Worm (Caenorhabditis elegans) whole organism, L4 larva: ENCODE results near the gene mig-21.

Experiments used
- F44E2.7 ChIP-seq: fragments of 200-800 bp; sonication (Bioruptor generic); IDR thresholded peaks from 2 replicates; pipeline ENCODE4 v2.1.2; 2022; ENCODE audit warnings: missing genetic modification characterization, missing compliant biosample characterization
- T26A8.4 ChIP-seq: fragments of 200-800 bp; sonication (Bioruptor generic); IDR thresholded peaks from 2 replicates; pipeline ENCODE4 v1.3.6; 2022; ENCODE audit warnings: missing genetic modification characterization, missing compliant biosample characterization
- Y48G9A.11 ChIP-seq: fragments of 200-800 bp; sonication (Bioruptor generic); IDR thresholded peaks from 2 replicates; pipeline ENCODE4 v1.3.6; 2022; ENCODE audit warnings: missing genetic modification reagents, missing genetic modification characterization, missing compliant biosample characterization
- Y75B8A.6 ChIP-seq: fragments of 200-800 bp; sonication (Bioruptor generic); IDR thresholded peaks from 2 replicates; pipeline ENCODE4 v1.3.6; 2022; ENCODE audit warnings: missing genetic modification reagents, missing genetic modification characterization, missing compliant biosample characterization
- aha-1 ChIP-seq: fragments of 150-350 bp; peaks from one replicate; lab custom pipeline; 2014; ENCODE audit warnings: missing biosample characterization, missing genetic modification characterization
- dmd-8 ChIP-seq: fragments of 200-800 bp; sonication (Bioruptor generic); IDR thresholded peaks from 2 replicates; pipeline ENCODE4 v1.3.6; 2022; ENCODE audit warnings: missing genetic modification characterization, missing compliant biosample characterization
- dve-1 ChIP-seq: sonication (generic microtip); optimal IDR thresholded peaks from 2 replicates; lab custom pipeline; 2017; ENCODE audit warnings: antibody characterized with exemption, mild to moderate bottlenecking, missing genetic modification characterization, missing compliant biosample characterization; ENCODE audit not compliant: insufficient read depth
- egl-43 ChIP-seq: fragments of 200-800 bp; sonication (Bioruptor generic); IDR thresholded peaks from 2 replicates; pipeline ENCODE4 v1.3.6; 2022; ENCODE audit warnings: missing genetic modification reagents, missing genetic modification characterization, missing compliant biosample characterization
- fos-1 ChIP-seq: fragments of 150-350 bp; optimal IDR thresholded peaks from 2 replicates; lab custom pipeline; 2014; ENCODE audit warnings: missing biosample characterization, missing genetic modification characterization
- hlh-11 ChIP-seq: fragments of 200-800 bp; sonication (Bioruptor generic); optimal IDR thresholded peaks from 2 replicates; lab custom pipeline; 2018; ENCODE audit warnings: mild to moderate bottlenecking, missing genetic modification characterization, missing compliant biosample characterization
- hmg-1.1 ChIP-seq: fragments of 200-800 bp; sonication (Bioruptor generic); IDR thresholded peaks from 2 replicates; pipeline ENCODE4 v1.3.6; 2022; ENCODE audit warnings: missing genetic modification reagents, missing genetic modification characterization, missing compliant biosample characterization
- lim-7 ChIP-seq: fragments of 200-800 bp; sonication (Bioruptor generic); IDR thresholded peaks from 2 replicates; pipeline ENCODE4 v1.3.6; 2022; ENCODE audit warnings: missing genetic modification characterization, missing compliant biosample characterization
- lin-38 ChIP-seq: fragments of 200-800 bp; sonication (Bioruptor generic); IDR thresholded peaks from 2 replicates; pipeline ENCODE4 v1.3.6; 2022; ENCODE audit warnings: missing genetic modification reagents, missing genetic modification characterization, missing compliant biosample characterization
- lin-39 ChIP-seq: fragments of 150-350 bp; optimal IDR thresholded peaks from 2 replicates; lab custom pipeline; 2014; ENCODE audit warnings: missing biosample characterization, missing genetic modification reagents, missing genetic modification characterization
- lir-3 ChIP-seq: sonication (generic microtip); optimal IDR thresholded peaks from 2 replicates; lab custom pipeline; 2016; ENCODE audit warnings: mild to moderate bottlenecking, missing genetic modification characterization, missing compliant biosample characterization
- madf-5 ChIP-seq, 2 experiments: fragments of 200-800 bp; sonication (Bioruptor generic); IDR thresholded peaks; 2 replicates each; pipeline ENCODE4 v1.3.6; 2022; ENCODE audit warnings: missing compliant biosample characterization in 2 of 2, missing genetic modification characterization in 2 of 2
- mdt-29 ChIP-seq: fragments of 200-800 bp; sonication (Bioruptor generic); IDR thresholded peaks from 2 replicates; pipeline ENCODE4 v1.3.6; 2022; ENCODE audit warnings: missing genetic modification reagents, missing genetic modification characterization, missing compliant biosample characterization
- mep-1 ChIP-seq: fragments of 150-350 bp; sonication (generic microtip); optimal IDR thresholded peaks from 3 replicates; lab custom pipeline; 2014; ENCODE audit warnings: missing biosample characterization, missing genetic modification characterization
- nhr-11 ChIP-seq: fragments of 150-350 bp; optimal IDR thresholded peaks from 2 replicates; lab custom pipeline; 2014; ENCODE audit warnings: missing biosample characterization, missing genetic modification characterization
- nhr-41 ChIP-seq: fragments of 200-800 bp; sonication (Bioruptor generic); IDR thresholded peaks from 2 replicates; pipeline ENCODE4 v1.3.6; 2022; ENCODE audit warnings: missing genetic modification reagents, missing genetic modification characterization, missing compliant biosample characterization
- nhr-42 ChIP-seq: fragments of 200-800 bp; sonication (Bioruptor generic); IDR thresholded peaks from 2 replicates; pipeline ENCODE4 v1.3.6; 2022; ENCODE audit warnings: missing genetic modification characterization, missing compliant biosample characterization
- set-16 ChIP-seq: fragments of 200-800 bp; sonication (Bioruptor generic); IDR thresholded peaks from 2 replicates; pipeline ENCODE4 v1.3.6; 2022; ENCODE audit warnings: missing genetic modification reagents, missing genetic modification characterization, missing compliant biosample characterization
- spr-1 ChIP-seq: sonication (generic microtip); optimal IDR thresholded peaks from 2 replicates; lab custom pipeline; 2016; ENCODE audit warnings: mild to moderate bottlenecking, missing genetic modification characterization, missing compliant biosample characterization
- tra-1 ChIP-seq: fragments of 200-800 bp; sonication (Bioruptor generic); IDR thresholded peaks from 2 replicates; pipeline ENCODE4 v1.3.6; 2022; ENCODE audit warnings: missing genetic modification reagents, missing genetic modification characterization, missing compliant biosample characterization
- unc-62 ChIP-seq, 3 experiments: fragments of 150-350 bp in 1 of 3; sonication (generic microtip); optimal IDR thresholded peaks in 2 of 3; peaks in 1 of 3; 1 replicate in 1 of 3; 2 replicates in 2 of 3; lab custom pipeline; 2014 to 2017; ENCODE audit warnings: missing biosample characterization in 3 of 3, missing genetic modification characterization in 3 of 3, missing genetic modification reagents in 3 of 3, missing genotype in 1 of 3
- zip-11 ChIP-seq: fragments of 200-800 bp; sonication (Bioruptor generic); IDR thresholded peaks from 2 replicates; pipeline ENCODE4 v1.3.6; 2022; ENCODE audit warnings: missing genetic modification characterization, missing compliant biosample characterization

mig-21 gene

DNA sequence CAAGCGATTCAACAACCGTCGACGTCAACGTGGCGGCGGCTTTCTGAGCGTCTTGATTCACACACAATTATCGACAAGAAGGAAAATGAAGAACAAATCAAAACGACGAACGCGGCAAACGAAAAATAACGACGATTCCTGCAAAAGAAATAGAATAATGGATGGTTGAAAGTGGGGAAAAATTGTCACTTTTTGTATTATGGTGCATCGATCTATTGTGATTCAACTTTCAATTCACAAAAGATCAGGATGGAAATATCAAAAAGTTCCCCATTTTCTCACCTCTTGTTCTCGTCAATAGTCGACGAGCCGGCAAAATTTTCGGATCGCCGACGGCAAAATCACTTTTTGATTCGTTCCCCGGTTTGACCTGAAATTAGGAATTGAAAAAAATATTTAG, 44.8 kb downstream of the mig-21 start, which contains the start of the genes R12B2.13 and mdt-15:
R12B2.13 (minus strand) TSS at position 101 of the 400 bp plus-strand sequence.
mdt-15 (minus strand) TSS at position 376 of the 400 bp plus-strand sequence.
- no peak for TF ChIP-seq F44E2.7
- TF ChIP-seq, all 104 proteins: peak for 0

DNA sequence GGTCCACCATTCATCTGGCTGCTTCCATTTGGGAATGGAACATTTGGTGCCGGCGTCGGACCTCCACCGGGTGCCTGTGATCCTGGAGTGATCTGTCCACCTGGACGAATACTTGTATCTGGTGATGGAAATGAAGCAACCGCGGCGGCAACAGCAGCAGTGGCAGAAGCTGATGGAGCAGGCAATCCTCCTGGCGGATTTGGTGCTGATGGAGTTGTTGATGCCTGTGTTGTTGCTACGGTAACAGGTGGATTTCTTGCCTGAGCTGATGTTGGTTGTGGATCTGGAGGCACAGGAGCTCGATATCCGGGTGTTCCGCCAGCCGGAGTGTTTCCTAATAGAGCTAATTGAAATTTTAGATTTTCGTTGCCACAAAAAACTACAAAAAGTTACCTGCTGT, 45.7 kb downstream of the mig-21 start:
- TF ChIP-seq unc-62 (GFP tag; optimal IDR thresholded peaks at IDR 0.05 in 1 of 2; lab: Kevin White, UChicago): peak in 1 of 2 experiments; percentile 79
- no peak for TF ChIP-seq unc-62 (tag; optimal IDR thresholded peaks at IDR 0.05; lab: Kevin White, UChicago)
- TF ChIP-seq dve-1 (tag; lab: Kevin White, UChicago): no peak
- TF ChIP-seq lir-3 (tag; lab: Kevin White, UChicago): no peak
- peak; percentile 71 for TF ChIP-seq set-16 (GFP tag; lab: Robert Waterston, UW)
- TF ChIP-seq nhr-11: no peak
- TF ChIP-seq nhr-41 (GFP tag; lab: Robert Waterston, UW): no peak
- peak; percentile 85 for TF ChIP-seq aha-1 (tag; lab: Kevin White, UChicago)
- no peak for TF ChIP-seq Y75B8A.6 (GFP tag; lab: Robert Waterston, UW)
- 0 out of 2 replicates have a peak, but pooled peaks have one; percentile 21 for TF ChIP-seq dmd-8 (GFP tag; lab: Robert Waterston, UW)
- TF ChIP-seq egl-43 (GFP tag; lab: Robert Waterston, UW): peak; percentile 52; the same call in 1 of the 2 replicates
- TF ChIP-seq zip-11 (GFP tag; lab: Robert Waterston, UW): 0 out of 2 replicates have a peak, but pooled peaks have one; percentile 30
- TF ChIP-seq nhr-42 (GFP tag; lab: Robert Waterston, UW): no peak

- no peak for TF ChIP-seq fos-1
- TF ChIP-seq hlh-11 (tag; lab: Kevin White, UChicago): peak; percentile 5
- 0 out of 2 replicates have a peak, but pooled peaks have one; percentile 19 for TF ChIP-seq mdt-29 (GFP tag; lab: Robert Waterston, UW)
- peak; percentile 31; the same call in 1 of the 2 replicates for TF ChIP-seq T26A8.4
- 0 out of 2 replicates have a peak, but pooled peaks have one; percentile 11 for TF ChIP-seq tra-1 (GFP tag; lab: Robert Waterston, UW)
- 0 out of 4 replicates have a peak, but pooled peaks of 1 of the 2 experiments have one; percentile 56 for TF ChIP-seq madf-5 (GFP tag; IDR thresholded peaks at IDR 0.05; lab: Robert Waterston, UW)
- TF ChIP-seq spr-1 (tag; lab: Kevin White, UChicago): no peak
- TF ChIP-seq lin-39 (tag; lab: Kevin White, UChicago): no peak
- 0 out of 2 replicates have a peak, but pooled peaks have one; percentile 44 for TF ChIP-seq egl-43 (GFP tag; lab: Robert Waterston, UW)
- TF ChIP-seq lin-38 (GFP tag; lab: Robert Waterston, UW): 0 out of 2 replicates have a peak, but pooled peaks have one; percentile 6
- no peak for TF ChIP-seq Y75B8A.6 (GFP tag; lab: Robert Waterston, UW)
- peak; percentile 56; the same call in 1 of the 2 replicates for TF ChIP-seq lim-7 (GFP tag; lab: Robert Waterston, UW)
- TF ChIP-seq hmg-1.1 (GFP tag; lab: Robert Waterston, UW): 0 out of 2 replicates have a peak, but pooled peaks have one; percentile 30
- TF ChIP-seq Y48G9A.11 (GFP tag; lab: Robert Waterston, UW): 0 out of 2 replicates have a peak, but pooled peaks have one; percentile 31
- no peak for TF ChIP-seq mep-1
These were observed 50.1 kb downstream of the mig-21 start for ce11 chrIII:5828065-5828464.
